Worm (Caenorhabditis elegans): ENCODE measurements around the gene R02D5.8.

DNA sequence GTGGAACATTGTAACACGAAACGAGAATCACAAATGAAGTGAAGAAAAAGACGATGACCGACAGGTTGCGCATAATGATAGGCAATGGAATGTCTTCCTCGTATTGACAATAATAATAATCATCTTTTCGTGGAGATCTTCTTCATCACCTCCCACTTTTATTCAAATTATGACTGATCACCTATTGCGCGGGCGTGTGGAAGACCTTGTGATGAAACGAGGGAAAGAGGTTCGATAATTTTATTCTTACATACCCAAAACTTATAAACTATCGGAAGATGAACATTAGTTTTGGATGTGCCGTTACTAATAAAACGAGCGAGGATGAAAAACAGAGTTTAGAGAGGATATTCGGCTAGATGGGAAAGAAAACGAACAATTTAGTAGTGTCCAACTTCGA lies 3.9 kb upstream of the R02D5.8 start, which contains the start of gene C53A5.2:
- no peak for TF ChIP-seq flt-1 (GFP tag; IDR thresholded peaks at IDR 0.05)
- TF ChIP-seq cog-1 (tag; optimal IDR thresholded peaks at IDR 0.05), result no peak
